Worm (Caenorhabditis elegans) whole organism, L2 larva: ENCODE measurements around the gene zig-12.

Experiments used
- ZK546.5 ChIP-seq: sonication (generic microtip); optimal IDR thresholded peaks from 2 replicates; lab custom pipeline; 2017; ENCODE audit warnings: missing biosample characterization, missing genetic modification characterization
- ama-1 ChIP-seq: fragments of 150-350 bp; optimal IDR thresholded peaks from 2 replicates; lab custom pipeline; 2018; ENCODE audit warnings: inconsistent platforms
- elt-3 ChIP-seq: sonication (generic microtip); optimal IDR thresholded peaks from 2 replicates; lab custom pipeline; 2017; ENCODE audit warnings: missing biosample characterization, missing genetic modification characterization
- mab-5 ChIP-seq: fragments of 150-350 bp; optimal IDR thresholded peaks from 2 replicates; lab custom pipeline; 2014; ENCODE audit warnings: missing biosample characterization, missing genetic modification characterization
- mdl-1 ChIP-seq, 2 experiments: fragments of 150-350 bp in 1 of 2; sonication (generic microtip) in 1 of 2; optimal IDR thresholded peaks; 2 replicates each; lab custom pipeline; 2017; ENCODE audit warnings: missing biosample characterization in 2 of 2, missing genetic modification characterization in 2 of 2
- nhr-25 ChIP-seq: fragments of 150-350 bp; sonication (generic microtip); optimal IDR thresholded peaks from 3 replicates; lab custom pipeline; 2014; ENCODE audit warnings: missing biosample characterization, missing genetic modification characterization
- nhr-6 ChIP-seq: fragments of 150-350 bp; optimal IDR thresholded peaks from 2 replicates; lab custom pipeline; 2014; ENCODE audit warnings: missing biosample characterization, missing genetic modification characterization
- unc-55 ChIP-seq: fragments of 150-350 bp; sonication (generic microtip); optimal IDR thresholded peaks from 3 replicates; lab custom pipeline; 2014; ENCODE audit warnings: missing biosample characterization, missing genetic modification reagents, missing genetic modification characterization
- unc-62 ChIP-seq: fragments of 150-350 bp; optimal IDR thresholded peaks from 2 replicates; lab custom pipeline; 2014; ENCODE audit warnings: missing biosample characterization, missing genetic modification reagents, missing genetic modification characterization
- zag-1 ChIP-seq: fragments of 150-350 bp; optimal IDR thresholded peaks from 2 replicates; lab custom pipeline; 2014; ENCODE audit warnings: missing biosample characterization, missing genetic modification characterization
- ztf-11 ChIP-seq: sonication (generic microtip); optimal IDR thresholded peaks from 2 replicates; lab custom pipeline; 2017; ENCODE audit warnings: missing biosample characterization, missing genetic modification characterization
- ztf-4 ChIP-seq: fragments of 150-350 bp; optimal IDR thresholded peaks from 2 replicates; lab custom pipeline; 2014; ENCODE audit warnings: missing biosample characterization, missing genetic modification characterization

DNA sequence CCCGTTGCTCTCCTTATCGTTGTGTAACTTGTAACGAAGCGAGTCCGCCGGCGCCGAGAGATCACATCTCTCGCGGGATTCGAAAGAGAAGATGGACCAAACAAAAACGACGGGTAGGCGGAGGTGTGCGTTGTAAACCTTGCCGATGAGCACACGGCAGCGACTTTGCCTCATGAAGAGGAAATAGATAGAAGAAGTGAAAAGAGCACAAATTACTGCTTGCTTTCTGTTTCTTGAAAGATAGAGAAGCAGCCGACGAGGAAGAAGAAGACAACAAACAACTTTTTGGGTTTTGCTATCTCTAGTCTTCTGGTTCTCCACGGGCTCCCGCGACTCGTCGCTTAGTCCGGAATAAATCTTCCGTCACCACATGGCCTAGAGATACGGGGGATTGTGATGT, 39.9 kb upstream of the zig-12 start:
- TF ChIP-seq mdl-1 (tag; optimal IDR thresholded peaks at IDR 0.05; lab: Kevin White, UChicago), result no peak
- TF ChIP-seq ama-1 (lab: Kevin White, UChicago), result no peak
- TF ChIP-seq ztf-11 (tag; lab: Kevin White, UChicago), result no peak
- no peak for TF ChIP-seq unc-62
- no peak for TF ChIP-seq zag-1
- TF ChIP-seq mab-5 (tag; lab: Kevin White, UChicago), result no peak
- TF ChIP-seq elt-3, result no peak
- TF ChIP-seq ztf-4 (tag; lab: Kevin White, UChicago), result no peak
- TF ChIP-seq nhr-25 (tag; lab: Kevin White, UChicago), result no peak
- TF ChIP-seq nhr-6 (tag; lab: Kevin White, UChicago), result no peak
- TF ChIP-seq ZK546.5 (tag; lab: Kevin White, UChicago), result no peak
- no peak for TF ChIP-seq unc-55 (GFP tag; lab: Kevin White, UChicago)
